Worm (Caenorhabditis elegans): ENCODE measurements around the gene ncx-10.
A peak's percentile ranks its signal among the peaks of the same experiment; 100 is the strongest.

Gene ncx-10

DNA sequence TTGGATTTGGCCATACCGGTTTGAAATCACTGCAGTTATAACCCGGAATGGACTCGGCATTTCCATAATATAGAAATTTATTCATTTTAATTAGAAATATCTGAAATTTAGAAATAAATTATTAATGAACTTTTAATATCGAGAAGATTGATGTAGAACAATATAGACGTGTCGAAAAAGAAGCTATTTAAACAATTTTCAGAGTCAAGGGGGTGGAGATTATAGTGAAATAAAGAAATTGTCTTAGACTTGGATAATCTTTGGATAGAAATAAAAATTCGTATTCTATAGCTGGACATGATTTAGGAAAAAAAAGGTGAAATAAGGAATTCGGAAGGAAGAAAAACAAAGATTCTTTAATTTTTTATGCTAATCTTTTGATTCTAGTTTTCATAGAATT, 7.4 kb upstream of the ncx-10 start, which contains the start of gene srt-53:
TSS of gene srt-53 (minus strand) at position 101 of the 400 bp plus-strand sequence.
- TF ChIP-seq aly-2 (tag; optimal IDR thresholded peaks at IDR 0.05) (no peak), ceh-63 (GFP tag; optimal IDR thresholded peaks at IDR 0.05) (no peak), nhr-19 (GFP tag; conservative IDR thresholded peaks at IDR 0.05) (no peak), hlh-4 (tag; optimal IDR thresholded peaks at IDR 0.05) (no peak), ces-1 (GFP tag; optimal IDR thresholded peaks at IDR 0.05) (no peak), jun-1 (tag; optimal IDR thresholded peaks at IDR 0.05) (no peak), Y116A8C.19 (tag; optimal IDR thresholded peaks at IDR 0.05; ENCODE audit: borderline replicate concordance) (no peak), efl-3 (GFP tag; optimal IDR thresholded peaks at IDR 0.05) (no peak), nhr-84 (tag; optimal IDR thresholded peaks at IDR 0.05) (no peak), sox-4 (tag; optimal IDR thresholded peaks at IDR 0.05) (no peak)

DNA sequence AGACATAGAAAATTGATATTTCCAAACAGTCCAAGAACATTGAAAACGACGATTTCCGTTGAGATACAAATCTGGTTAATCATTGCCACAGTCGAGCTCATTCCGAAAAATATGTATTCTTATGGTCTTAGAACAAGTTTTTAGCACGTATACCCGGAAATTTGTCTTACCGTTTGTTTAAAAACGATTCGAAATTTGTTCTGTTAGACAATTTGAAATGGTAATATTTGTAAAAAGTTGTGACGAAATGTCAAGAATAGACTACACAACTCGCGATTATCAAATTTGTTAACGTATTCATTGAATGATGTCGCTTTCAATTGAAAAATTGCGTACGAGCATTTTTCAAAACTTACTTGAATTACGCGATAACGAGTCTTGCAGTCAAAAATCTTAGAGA, 4.3 kb upstream of the ncx-10 start, which contains the start of gene srsx-3:
TSS of gene srsx-3 (minus strand) at position 101 of the 400 bp plus-strand sequence.
- TF ChIP-seq C16A3.4 (tag; optimal IDR thresholded peaks at IDR 0.05) = no peak
- TF ChIP-seq F16B12.6 (tag; optimal IDR thresholded peaks at IDR 0.05) = no peak
- TF ChIP-seq alr-1 (tag; optimal IDR thresholded peaks at IDR 0.05; ENCODE audit: borderline replicate concordance) = no peak
- no peak for TF ChIP-seq fkh-4 (tag; optimal IDR thresholded peaks at IDR 0.05; ENCODE audit: borderline replicate concordance)

DNA sequence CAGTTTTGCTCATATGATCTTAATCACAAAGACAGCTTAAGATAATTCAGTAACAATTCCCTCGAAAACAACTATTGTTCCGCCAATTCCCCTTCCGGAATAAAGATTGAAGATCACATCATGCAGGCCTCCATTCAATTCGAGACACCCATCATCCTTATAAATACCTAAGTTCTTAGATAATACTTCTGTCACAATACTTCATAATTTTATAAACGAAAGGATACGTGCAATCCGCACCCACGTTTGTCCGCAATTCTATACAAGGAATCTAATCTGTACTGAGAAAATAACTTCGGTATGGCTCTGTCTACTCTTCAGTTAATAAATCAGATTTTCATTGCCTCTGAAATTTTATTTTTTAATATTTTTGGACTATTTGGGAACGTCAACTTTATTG, 4.2 kb downstream of the ncx-10 start, which contains the start of gene srsx-5:
TSS of gene srsx-5 (plus strand) at position 301 of the 400 bp plus-strand sequence.
- TF ChIP-seq rnt-1 (tag; optimal IDR thresholded peaks at IDR 0.05) (no peak), dsc-1 (tag; optimal IDR thresholded peaks at IDR 0.05) (peak; percentile 68)

DNA sequence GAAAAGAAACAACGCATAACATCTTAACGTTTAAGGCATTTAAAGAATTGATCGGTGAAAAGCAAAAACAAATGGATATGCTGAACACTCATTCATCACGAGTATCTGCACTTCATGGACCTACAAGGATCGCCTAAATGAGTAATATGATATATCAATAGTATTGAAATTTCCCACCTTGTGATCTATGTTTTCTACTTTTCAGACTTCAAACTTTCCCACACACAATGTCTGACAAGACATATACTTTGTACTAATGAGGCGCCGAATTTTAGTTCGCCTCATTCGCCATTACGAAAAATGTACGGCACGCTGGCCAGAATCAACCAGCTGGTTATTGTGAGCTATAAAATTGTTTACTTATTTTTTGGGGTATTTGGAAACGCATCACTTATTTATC, 6.1 kb downstream of the ncx-10 start, which contains the start of gene srsx-6:
TSS of gene srsx-6 (plus strand) at position 301 of the 400 bp plus-strand sequence.
- TF ChIP-seq hpl-2 (GFP tag; optimal IDR thresholded peaks at IDR 0.05) (no peak), skn-1 (tag; optimal IDR thresholded peaks at IDR 0.05) (no peak), nhr-71 (tag; optimal IDR thresholded peaks at IDR 0.05) (no peak)

DNA sequence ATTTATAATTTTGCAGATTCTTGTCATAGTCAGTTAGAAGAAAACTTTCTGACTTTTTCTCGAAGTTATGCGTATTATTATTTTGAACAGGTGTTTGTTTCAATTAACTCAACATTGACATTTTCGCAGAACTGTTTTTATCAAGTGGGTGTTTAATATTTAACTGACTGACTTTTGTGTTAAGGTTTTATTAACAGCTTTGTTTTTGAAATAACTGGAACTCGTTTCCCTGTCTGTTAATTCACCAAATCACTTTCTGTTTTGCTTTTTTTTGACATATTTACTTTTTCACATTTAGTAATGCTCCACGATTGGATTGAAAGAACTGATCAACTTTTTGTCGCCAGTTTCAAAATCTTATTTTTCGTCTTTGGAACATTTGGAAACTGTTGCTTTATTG, 7.4 kb downstream of the ncx-10 start, which contains the start of gene srsx-7:
TSS of gene srsx-7 (plus strand) at position 301 of the 400 bp plus-strand sequence.
- no peak for TF ChIP-seq unc-30 (tag; optimal IDR thresholded peaks at IDR 0.05)
- no peak for TF ChIP-seq ceh-8 (GFP tag; optimal IDR thresholded peaks at IDR 0.05)
- TF ChIP-seq nhr-76 (tag; optimal IDR thresholded peaks at IDR 0.05) = no peak
- TF ChIP-seq mab-9 (GFP tag; IDR thresholded peaks at IDR 0.05) = no peak
- no peak for TF ChIP-seq nhr-71 (tag; optimal IDR thresholded peaks at IDR 0.05)
- TF ChIP-seq tbx-2 (tag; optimal IDR thresholded peaks at IDR 0.05) = no peak
- no peak for TF ChIP-seq C34B4.2 (tag; optimal IDR thresholded peaks at IDR 0.05)
- TF ChIP-seq snu-23 (GFP tag; optimal IDR thresholded peaks at IDR 0.05) = no peak
- no peak for TF ChIP-seq aly-2 (tag; optimal IDR thresholded peaks at IDR 0.05)
- no peak for TF ChIP-seq fkh-8 (tag; optimal IDR thresholded peaks at IDR 0.05)
- no peak for TF ChIP-seq F16B12.6 (tag; optimal IDR thresholded peaks at IDR 0.05)
- no peak for TF ChIP-seq unc-62 (GFP tag; optimal IDR thresholded peaks at IDR 0.05)

DNA sequence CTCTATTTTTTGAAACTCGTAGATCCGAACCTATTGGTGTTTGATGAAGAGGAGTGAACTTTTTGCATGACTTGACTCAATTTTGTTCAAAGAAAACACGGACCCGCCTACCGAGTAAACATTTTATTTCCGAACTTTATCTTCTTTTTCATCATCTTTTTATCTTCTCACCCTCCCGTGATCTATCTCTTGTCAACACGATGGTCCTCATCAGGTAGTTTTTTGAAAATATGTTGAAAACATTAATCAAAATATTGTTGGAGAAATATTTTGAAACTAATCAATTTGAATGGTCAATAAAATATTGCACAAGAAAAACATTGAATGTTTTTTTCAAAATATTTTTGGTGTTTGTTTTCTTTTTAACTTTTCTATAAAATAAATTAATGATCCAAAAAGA, 24.5 kb downstream of the ncx-10 start:
- TF ChIP-seq egl-13 (tag; optimal IDR thresholded peaks at IDR 0.05) = no peak
- no peak for TF ChIP-seq fos-1 (tag; optimal IDR thresholded peaks at IDR 0.05)
- no peak for TF ChIP-seq zag-1 (tag; optimal IDR thresholded peaks at IDR 0.05)
- no peak for TF ChIP-seq unc-30 (tag; optimal IDR thresholded peaks at IDR 0.05)
- TF ChIP-seq unc-86 (tag; optimal IDR thresholded peaks at IDR 0.05) = no peak
- TF ChIP-seq isw-1 (GFP tag; IDR thresholded peaks at IDR 0.05) = no peak

Data from whole organism, L1 larva.